Fruit fly (Drosophila melanogaster) Kc167 (cell line): ENCODE data around the gene CG5157.

Experiments
- Myc ChIP-seq: fragments of >200 bp; optimal IDR thresholded peaks from 2 replicates; lab custom pipeline; 2017; ENCODE audit warnings: missing external identifiers
- Sin3A ChIP-seq: fragments of >200 bp; optimal IDR thresholded peaks from 2 replicates; lab custom pipeline; 2018; ENCODE audit warnings: missing external identifiers
- h ChIP-seq: fragments of >200 bp; optimal IDR thresholded peaks from 3 replicates; lab custom pipeline; 2018; ENCODE audit warnings: missing external identifiers
- insv ChIP-seq: fragments of >200 bp; optimal IDR thresholded peaks from 3 replicates; lab custom pipeline; 2018; ENCODE audit warnings: missing external identifiers
- psq ChIP-seq: fragments of >200 bp; optimal IDR thresholded peaks from 2 replicates; lab custom pipeline; 2017; ENCODE audit warnings: missing external identifiers
- ttk ChIP-seq: sonication (Bioruptor generic); optimal IDR thresholded peaks from 2 replicates; lab custom pipeline; 2017; ENCODE audit warnings: missing external identifiers

DNA sequence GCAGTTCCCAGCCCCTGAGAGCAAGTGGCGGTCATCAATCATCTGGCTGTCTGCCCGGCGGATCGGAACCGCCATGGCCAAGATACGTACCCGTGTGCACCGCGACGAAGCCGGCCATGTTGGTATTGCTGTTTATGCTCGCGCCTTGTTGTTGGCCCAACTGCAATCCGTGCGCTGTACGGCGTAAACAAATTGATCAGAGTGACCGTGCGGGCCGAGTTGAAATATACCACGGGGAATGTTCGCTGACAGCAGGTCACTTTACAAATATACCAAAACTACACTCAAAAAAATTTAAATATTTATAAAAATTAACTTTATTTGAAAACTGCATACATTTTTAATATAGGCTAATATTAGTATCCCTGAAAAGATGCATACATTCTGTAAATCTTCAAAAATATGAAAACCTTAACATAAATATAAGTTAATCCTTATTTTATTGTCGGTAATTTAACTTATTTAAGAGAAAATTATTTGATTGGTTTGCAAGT is 50.3 kb downstream of the CG5157 start, which contains the start of gene Tasp1:
- no peak for TF ChIP-seq psq (lab: Kevin White, UChicago)
- no peak for TF ChIP-seq h (lab: Kevin White, UChicago)
- no peak for TF ChIP-seq Sin3A (lab: Kevin White, UChicago)
- no peak for TF ChIP-seq insv (lab: Kevin White, UChicago)
- TF ChIP-seq ttk: no peak
- no peak for TF ChIP-seq Myc (lab: Kevin White, UChicago)
